Worm (Caenorhabditis elegans): Measurements from ENCODE around the gene F11C1.9.

DNA sequence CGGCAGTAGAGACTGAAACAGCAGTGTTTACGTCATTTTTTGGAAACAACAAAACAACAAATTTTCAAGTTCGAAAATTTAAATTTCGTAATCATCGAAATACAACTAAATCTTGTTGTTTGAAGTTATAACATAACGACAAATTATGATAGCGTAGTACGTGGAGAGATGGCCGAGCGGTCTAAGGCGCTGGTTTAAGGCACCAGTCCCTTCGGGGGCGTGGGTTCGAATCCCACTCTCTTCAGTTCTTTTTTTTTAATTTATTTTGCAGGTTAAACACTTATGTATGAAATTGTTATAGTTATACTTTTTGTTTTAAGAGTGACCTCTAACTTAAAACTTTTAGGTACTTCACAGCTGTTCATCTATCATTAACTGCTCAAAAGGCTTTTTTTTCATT lies 35.1 kb downstream of the F11C1.9 start:
- TF ChIP-seq pes-1 (GFP tag; IDR thresholded peaks at IDR 0.05) (no peak), F13C5.2 (tag; optimal IDR thresholded peaks at IDR 0.05) (no peak), ama-1 (optimal IDR thresholded peaks at IDR 0.05) (no peak), ceh-36 (tag; optimal IDR thresholded peaks at IDR 0.05) (no peak), ceh-13 (GFP tag; optimal IDR thresholded peaks at IDR 0.05) (no peak), tbx-11 (GFP tag; IDR thresholded peaks at IDR 0.05) (no peak), aly-1 (tag; optimal IDR thresholded peaks at IDR 0.05) (no peak), ets-7 (tag; optimal IDR thresholded peaks at IDR 0.05) (no peak), hnd-1 (tag; optimal IDR thresholded peaks at IDR 0.05) (no peak), hmg-4 (GFP tag; optimal IDR thresholded peaks at IDR 0.05) (no peak), hmbx-1 (tag; optimal IDR thresholded peaks at IDR 0.05) (no peak), tbx-37 (GFP tag; conservative IDR thresholded peaks at IDR 0.05) (no peak), sea-1 (GFP tag; conservative IDR thresholded peaks at IDR 0.05) (no peak), flt-1 (GFP tag; IDR thresholded peaks at IDR 0.05) (no peak)
